Worm (Caenorhabditis elegans): ENCODE results near the gene F32D8.12.

F32D8.12 gene

DNA sequence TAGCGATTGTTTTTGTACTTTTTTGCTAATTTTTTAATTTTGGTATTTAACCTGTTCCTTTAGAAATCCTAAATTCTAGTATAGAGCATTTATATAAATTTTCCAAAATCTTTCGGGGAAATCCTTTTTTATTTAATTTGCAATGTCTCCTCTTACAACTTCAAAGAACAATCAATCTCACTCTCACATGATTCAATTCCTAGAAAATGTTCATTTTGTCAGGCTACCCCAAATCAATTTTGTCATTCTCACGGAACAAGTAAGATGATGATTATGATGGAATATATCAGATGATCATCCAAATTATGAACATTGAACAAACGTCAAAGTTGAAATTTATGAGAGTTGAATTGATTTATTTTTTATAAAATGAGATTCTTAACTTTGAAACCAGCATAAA lies 46.5 kb upstream of the F32D8.12 start:
- TF ChIP-seq Y5F2A.4 (GFP tag; optimal IDR thresholded peaks at IDR 0.05) (no peak), nhr-25 (tag; optimal IDR thresholded peaks at IDR 0.05; ENCODE audit: borderline replicate concordance, insufficient read depth) (no peak), dmd-9 (GFP tag; IDR thresholded peaks at IDR 0.05) (no peak), lin-1 (GFP tag; IDR thresholded peaks at IDR 0.05) (no peak), lin-29 (GFP tag; IDR thresholded peaks at IDR 0.05) (no peak), set-16 (GFP tag; IDR thresholded peaks at IDR 0.05) (no peak), hif-1 (tag; optimal IDR thresholded peaks at IDR 0.05) (peak in 1 of 2 experiments; percentile 43), ztf-7 (tag; optimal IDR thresholded peaks at IDR 0.05) (peak; percentile 93), nhr-102 (tag; optimal IDR thresholded peaks at IDR 0.05) (no peak), zag-1 (tag; optimal IDR thresholded peaks at IDR 0.05) (no peak), ceh-28 (tag; optimal IDR thresholded peaks at IDR 0.05) (no peak), lir-3 (tag; optimal IDR thresholded peaks at IDR 0.05) (no peak), gei-8 (GFP tag; optimal IDR thresholded peaks at IDR 0.05) (peak; percentile 43), zfp-2 (tag; optimal IDR thresholded peaks at IDR 0.05) (no peak), ZK337.2 (GFP tag; IDR thresholded peaks at IDR 0.05) (no peak), ceh-82 (tag; optimal IDR thresholded peaks at IDR 0.05) (no peak), lin-13 (GFP tag; optimal IDR thresholded peaks at IDR 0.05) (no peak), unc-39 (tag; optimal IDR thresholded peaks at IDR 0.05) (no peak), ama-1 (optimal IDR thresholded peaks at IDR 0.05) (no peak), nhr-11 (tag; optimal IDR thresholded peaks at IDR 0.05) (peak; percentile 22), T26A8.4 (GFP tag; IDR thresholded peaks at IDR 0.05) (peak; percentile 32; the same call in 1 of the 2 replicates), T20F7.1 (GFP tag; optimal IDR thresholded peaks at IDR 0.05) (no peak), lin-39 (tag; optimal IDR thresholded peaks at IDR 0.05) (no peak), dmd-6 (GFP tag; IDR thresholded peaks at IDR 0.05) (peak; percentile 65), pha-4 (GFP tag; IDR thresholded peaks at IDR 0.05) (no peak; the same call in 1 of the 2 replicates), pha-4 (tag; optimal IDR thresholded peaks at IDR 0.05) (no peak), skn-1 (tag; optimal IDR thresholded peaks at IDR 0.05) (no peak), mdt-29 (GFP tag; IDR thresholded peaks at IDR 0.05) (peak; percentile 31; the same call in 1 of the 2 replicates), Y48G9A.11 (GFP tag; IDR thresholded peaks at IDR 0.05) (no peak), mes-2 (tag; optimal IDR thresholded peaks at IDR 0.05; ENCODE audit: poor library complexity, severe bottlenecking) (no peak), vab-7 (GFP tag; IDR thresholded peaks at IDR 0.05) (no peak), Y75B8A.6 (GFP tag; IDR thresholded peaks at IDR 0.05) (no peak), zip-11 (GFP tag; IDR thresholded peaks at IDR 0.05) (no peak), unc-130 (GFP tag; optimal IDR thresholded peaks at IDR 0.05) (no peak), R02D3.7 (tag; optimal IDR thresholded peaks at IDR 0.05) (no peak), nhr-48 (tag; optimal IDR thresholded peaks at IDR 0.05) (no peak), nhr-77 (tag; optimal IDR thresholded peaks at IDR 0.05) (no peak), arid-1 (GFP tag; conservative IDR thresholded peaks at IDR 0.05) (no peak), snpc-1.2 (GFP tag; IDR thresholded peaks at IDR 0.05) (no peak), nhr-28 (tag; optimal IDR thresholded peaks at IDR 0.05) (peak; percentile 48), daf-8 (GFP tag; IDR thresholded peaks at IDR 0.05) (no peak), snpc-4 (tag; optimal IDR thresholded peaks at IDR 0.05) (no peak), egl-43 (GFP tag; IDR thresholded peaks at IDR 0.05) (no peak), hlh-11 (tag; optimal IDR thresholded peaks at IDR 0.05) (peak; percentile 23), ceh-62 (tag; optimal IDR thresholded peaks at IDR 0.05) (no peak), aly-2 (tag; optimal IDR thresholded peaks at IDR 0.05) (no peak), nhr-41 (GFP tag; IDR thresholded peaks at IDR 0.05) (no peak), lin-15B (tag; optimal IDR thresholded peaks at IDR 0.05) (no peak), jun-1 (tag; optimal IDR thresholded peaks at IDR 0.05) (no peak), nhr-111 (GFP tag; optimal IDR thresholded peaks at IDR 0.05) (no peak), nhr-237 (tag; optimal IDR thresholded peaks at IDR 0.05) (no peak), sdz-12 (GFP tag; optimal IDR thresholded peaks at IDR 0.05) (no peak), F10B5.3 (tag; optimal IDR thresholded peaks at IDR 0.05) (no peak)
